Fruit fly (Drosophila melanogaster): ENCODE data around the gene CG11555.

The CG11555 gene

dm6 chr2L:271553-271952 lies 2.1 kb upstream of the CG11555 start, which contains the start of gene Dus1 (continued):
- TF ChIP-seq rib (GFP tag; IDR thresholded peaks at IDR 0.05) (no peak), CG6689 (GFP tag; IDR thresholded peaks at IDR 0.05) (no peak), dmrt99B (tag; optimal IDR thresholded peaks at IDR 0.05) (no peak), amos (GFP tag; IDR thresholded peaks at IDR 0.05; ENCODE audit: partially characterized antibody) (peak; percentile 68; the same call in 1 of the 2 replicates), CG13296 (GFP tag; optimal IDR thresholded peaks at IDR 0.05) (no peak), fd3F (GFP tag; optimal IDR thresholded peaks at IDR 0.05) (no peak), kah (GFP tag; optimal IDR thresholded peaks at IDR 0.05) (no peak), dysf (GFP tag; IDR thresholded peaks at IDR 0.05) (no peak), CG6791 (GFP tag; IDR thresholded peaks at IDR 0.05; ENCODE audit: partially characterized antibody) (peak; percentile 77), bbx (GFP tag; IDR thresholded peaks at IDR 0.05; ENCODE audit: partially characterized antibody) (peak; percentile 77), CG12391 (tag; optimal IDR thresholded peaks at IDR 0.05) (no peak), salm (tag; optimal IDR thresholded peaks at IDR 0.05) (no peak), CG11695 (GFP tag; IDR thresholded peaks at IDR 0.05) (no peak), nmo (GFP tag; optimal IDR thresholded peaks at IDR 0.05) (peak; percentile 2), pzg (GFP tag; optimal IDR thresholded peaks at IDR 0.05) (peak; percentile 71), Ada2b (GFP tag; IDR thresholded peaks at IDR 0.05) (no peak), run (tag; optimal IDR thresholded peaks at IDR 0.05) (no peak), ci (GFP tag; IDR thresholded peaks at IDR 0.05) (no peak), CG16815 (GFP tag; optimal IDR thresholded peaks at IDR 0.05) (no peak), p53 (GFP tag; optimal IDR thresholded peaks at IDR 0.05) (no peak), Myb (GFP tag; optimal IDR thresholded peaks at IDR 0.05) (peak; percentile 50), chinmo (GFP tag; IDR thresholded peaks at IDR 0.05; ENCODE audit: partially characterized antibody) (peak; percentile 63; the same call in 1 of the 4 replicates), Rfx (GFP tag; IDR thresholded peaks at IDR 0.05) (no peak), ap (GFP tag; IDR thresholded peaks at IDR 0.05) (no peak), CG11723 (GFP tag; optimal IDR thresholded peaks at IDR 0.05) (no peak), CG17328 (GFP tag; IDR thresholded peaks at IDR 0.05) (no peak), Dip2 (GFP tag; IDR thresholded peaks at IDR 0.05) (no peak), psq (GFP tag; optimal IDR thresholded peaks at IDR 0.05) (no peak), tll (GFP tag; optimal IDR thresholded peaks at IDR 0.05) (no peak), mirr (GFP tag; optimal IDR thresholded peaks at IDR 0.05) (no peak), CG3163 (GFP tag; optimal IDR thresholded peaks at IDR 0.05) (no peak), ara (GFP tag; IDR thresholded peaks at IDR 0.05) (no peak), CG17612 (GFP tag; IDR thresholded peaks at IDR 0.05) (no peak), CG11696 (GFP tag; IDR thresholded peaks at IDR 0.05) (no peak), CG9817 (tag; optimal IDR thresholded peaks at IDR 0.05) (no peak), cwo (GFP tag; optimal IDR thresholded peaks at IDR 0.05) (no peak), lbe (GFP tag; optimal IDR thresholded peaks at IDR 0.05) (no peak), CG6683 (GFP tag; optimal IDR thresholded peaks at IDR 0.05) (no peak), mam (GFP tag; optimal IDR thresholded peaks at IDR 0.05) (no peak), CG9932 (GFP tag; IDR thresholded peaks at IDR 0.05) (peak; percentile 11; the same call in 1 of the 2 replicates), CG12769 (tag; optimal IDR thresholded peaks at IDR 0.05) (no peak), gcm2 (GFP tag; optimal IDR thresholded peaks at IDR 0.05) (no peak), nau (GFP tag; optimal IDR thresholded peaks at IDR 0.05) (no peak), CG5953 (GFP tag; IDR thresholded peaks at IDR 0.05) (no peak), CG8944 (GFP tag; optimal IDR thresholded peaks at IDR 0.05) (no peak), CG12942 (GFP tag; optimal IDR thresholded peaks at IDR 0.05) (no peak), Optix (GFP tag; IDR thresholded peaks at IDR 0.05) (no peak), CG9437 (GFP tag; optimal IDR thresholded peaks at IDR 0.05) (no peak), Ravus (GFP tag; IDR thresholded peaks at IDR 0.05) (no peak), B-H1 (GFP tag; IDR thresholded peaks at IDR 0.05) (no peak), row (GFP tag; IDR thresholded peaks at IDR 0.05) (peak; percentile 47), CG9876 (GFP tag; optimal IDR thresholded peaks at IDR 0.05) (no peak)
